Worm (Caenorhabditis elegans) whole organism, L4 larva: Measurements from ENCODE around the gene clec-62.

Experiments used
- F10B5.3 ChIP-seq: sonication (generic microtip); optimal IDR thresholded peaks from 2 replicates; lab custom pipeline; 2016; ENCODE audit warnings: mild to moderate bottlenecking, missing genetic modification characterization, missing compliant biosample characterization
- Y48G9A.11 ChIP-seq: fragments of 200-800 bp; sonication (Bioruptor generic); IDR thresholded peaks from 2 replicates; pipeline ENCODE4 v1.3.6; 2022; ENCODE audit warnings: missing genetic modification reagents, missing genetic modification characterization, missing compliant biosample characterization
- Y5F2A.4 ChIP-seq: fragments of 200-800 bp; sonication (Bioruptor generic); optimal IDR thresholded peaks from 2 replicates; lab custom pipeline; 2018; ENCODE audit warnings: mild to moderate bottlenecking, missing genetic modification characterization, missing compliant biosample characterization
- aha-1 ChIP-seq: fragments of 150-350 bp; peaks from one replicate; lab custom pipeline; 2014; ENCODE audit warnings: missing biosample characterization, missing genetic modification characterization
- ceh-44 ChIP-seq: fragments of 200-800 bp; sonication (Bioruptor generic); IDR thresholded peaks from 2 replicates; pipeline ENCODE4 v1.3.6; 2022; ENCODE audit warnings: missing genetic modification reagents, missing genetic modification characterization, missing compliant biosample characterization
- ceh-62 ChIP-seq: sonication (generic microtip); optimal IDR thresholded peaks from 2 replicates; lab custom pipeline; 2017; ENCODE audit warnings: missing biosample characterization, missing genetic modification characterization
- ceh-82 ChIP-seq: sonication (generic microtip); optimal IDR thresholded peaks from 2 replicates; lab custom pipeline; 2017; ENCODE audit warnings: missing biosample characterization, missing genetic modification characterization
- cey-2 ChIP-seq: sonication (generic microtip); optimal IDR thresholded peaks from 3 replicates; lab custom pipeline; 2017; ENCODE audit warnings: missing genetic modification characterization, mild to moderate bottlenecking, missing compliant biosample characterization, antibody characterized with exemption, borderline replicate concordance; ENCODE audit not compliant: insufficient read depth
- daf-12 ChIP-seq: fragments of 150-350 bp; optimal IDR thresholded peaks from 2 replicates; lab custom pipeline; 2014; ENCODE audit warnings: missing biosample characterization, missing genetic modification reagents, missing genetic modification characterization
- daf-16 ChIP-seq, 3 experiments: sonication (generic microtip); optimal IDR thresholded peaks; 2 replicates each; lab custom pipeline; 2016 to 2017; ENCODE audit warnings: missing genetic modification characterization in 3 of 3, missing genetic modification reagents in 3 of 3, mild to moderate bottlenecking in 2 of 3, missing compliant biosample characterization in 2 of 3, missing biosample characterization in 1 of 3, moderate library complexity in 1 of 3
- dmd-6 ChIP-seq: fragments of 200-800 bp; sonication (Bioruptor generic); IDR thresholded peaks from 2 replicates; pipeline ENCODE4 v1.3.6; 2022; ENCODE audit warnings: missing genetic modification reagents, missing genetic modification characterization, missing compliant biosample characterization
- egl-43 ChIP-seq: fragments of 200-800 bp; sonication (Bioruptor generic); IDR thresholded peaks from 2 replicates; pipeline ENCODE4 v1.3.6; 2022; ENCODE audit warnings: missing genetic modification reagents, missing genetic modification characterization, missing compliant biosample characterization
- hif-1 ChIP-seq, 2 experiments: sonication (generic microtip); optimal IDR thresholded peaks; 2 replicates each; lab custom pipeline; 2016 to 2017; ENCODE audit warnings: missing compliant biosample characterization in 2 of 2, missing genetic modification characterization in 2 of 2, missing genetic modification reagents in 2 of 2, missing genotype in 2 of 2, mild to moderate bottlenecking in 1 of 2
- hlh-11 ChIP-seq: fragments of 200-800 bp; sonication (Bioruptor generic); optimal IDR thresholded peaks from 2 replicates; lab custom pipeline; 2018; ENCODE audit warnings: mild to moderate bottlenecking, missing genetic modification characterization, missing compliant biosample characterization
- lin-39 ChIP-seq: fragments of 150-350 bp; optimal IDR thresholded peaks from 2 replicates; lab custom pipeline; 2014; ENCODE audit warnings: missing biosample characterization, missing genetic modification reagents, missing genetic modification characterization
- mep-1 ChIP-seq: fragments of 150-350 bp; sonication (generic microtip); optimal IDR thresholded peaks from 3 replicates; lab custom pipeline; 2014; ENCODE audit warnings: missing biosample characterization, missing genetic modification characterization
- mes-2 ChIP-seq: sonication (generic microtip); optimal IDR thresholded peaks from 2 replicates; lab custom pipeline; 2016; ENCODE audit warnings: missing genotype, mild to moderate bottlenecking, missing genetic modification characterization, missing compliant biosample characterization; ENCODE audit not compliant: poor library complexity, severe bottlenecking
- mxl-2 ChIP-seq: fragments of 200-800 bp; sonication (Bioruptor generic); conservative IDR thresholded peaks from 2 replicates; pipeline ENCODE4 v1.3.6; 2022; ENCODE audit warnings: missing genetic modification reagents, missing genetic modification characterization, missing compliant biosample characterization
- nhr-102 ChIP-seq: sonication (generic microtip); optimal IDR thresholded peaks from 2 replicates; lab custom pipeline; 2016; ENCODE audit warnings: mild to moderate bottlenecking, missing genetic modification characterization, moderate library complexity, missing compliant biosample characterization
- nhr-111 ChIP-seq: fragments of 200-800 bp; sonication (Bioruptor generic); optimal IDR thresholded peaks from 2 replicates; lab custom pipeline; 2018; ENCODE audit warnings: mild to moderate bottlenecking, missing genetic modification characterization, missing compliant biosample characterization
- nhr-25 ChIP-seq: sonication (generic microtip); optimal IDR thresholded peaks from 2 replicates; lab custom pipeline; 2017; ENCODE audit warnings: missing genetic modification characterization, mild to moderate bottlenecking, missing compliant biosample characterization, antibody characterized with exemption, moderate library complexity, borderline replicate concordance; ENCODE audit not compliant: insufficient read depth
- nhr-28 ChIP-seq: fragments of 150-350 bp; optimal IDR thresholded peaks from 2 replicates; lab custom pipeline; 2014; ENCODE audit warnings: missing biosample characterization, missing genetic modification characterization
- nhr-42 ChIP-seq: fragments of 200-800 bp; sonication (Bioruptor generic); IDR thresholded peaks from 2 replicates; pipeline ENCODE4 v1.3.6; 2022; ENCODE audit warnings: missing genetic modification characterization, missing compliant biosample characterization
- nhr-76 ChIP-seq: fragments of 150-350 bp; optimal IDR thresholded peaks from 2 replicates; lab custom pipeline; 2014; ENCODE audit warnings: missing biosample characterization, missing genetic modification characterization
- nhr-77 ChIP-seq: fragments of 150-350 bp; optimal IDR thresholded peaks from 2 replicates; lab custom pipeline; 2014; ENCODE audit warnings: missing biosample characterization, missing genetic modification characterization
- php-3 ChIP-seq: fragments of 200-800 bp; sonication (Bioruptor generic); IDR thresholded peaks from 2 replicates; pipeline ENCODE4 v1.3.6; 2022; ENCODE audit warnings: missing genetic modification reagents, missing genetic modification characterization, missing compliant biosample characterization
- pqm-1 ChIP-seq: sonication (generic microtip); optimal IDR thresholded peaks from 2 replicates; lab custom pipeline; 2017; ENCODE audit warnings: missing biosample characterization, missing genetic modification characterization
- sdz-12 ChIP-seq: fragments of 200-800 bp; sonication (Bioruptor generic); optimal IDR thresholded peaks from 2 replicates; lab custom pipeline; 2018; ENCODE audit warnings: mild to moderate bottlenecking, missing genetic modification characterization, missing compliant biosample characterization
- set-16 ChIP-seq: fragments of 200-800 bp; sonication (Bioruptor generic); IDR thresholded peaks from 2 replicates; pipeline ENCODE4 v1.3.6; 2022; ENCODE audit warnings: missing genetic modification reagents, missing genetic modification characterization, missing compliant biosample characterization
- unc-62 ChIP-seq, 3 experiments: fragments of 150-350 bp in 1 of 3; sonication (generic microtip); optimal IDR thresholded peaks in 2 of 3; peaks in 1 of 3; 1 replicate in 1 of 3; 2 replicates in 2 of 3; lab custom pipeline; 2014 to 2017; ENCODE audit warnings: missing biosample characterization in 3 of 3, missing genetic modification characterization in 3 of 3, missing genetic modification reagents in 3 of 3, missing genotype in 1 of 3
- vab-7 ChIP-seq: fragments of 200-800 bp; sonication (Bioruptor generic); IDR thresholded peaks from 2 replicates; pipeline ENCODE4 v1.3.6; 2022; ENCODE audit warnings: missing genetic modification reagents, missing genetic modification characterization, missing compliant biosample characterization
- zag-1 ChIP-seq: fragments of 150-350 bp; optimal IDR thresholded peaks from 2 replicates; lab custom pipeline; 2014; ENCODE audit warnings: missing biosample characterization, missing genetic modification characterization
- zip-11 ChIP-seq: fragments of 200-800 bp; sonication (Bioruptor generic); IDR thresholded peaks from 2 replicates; pipeline ENCODE4 v1.3.6; 2022; ENCODE audit warnings: missing genetic modification characterization, missing compliant biosample characterization

clec-62 gene

DNA sequence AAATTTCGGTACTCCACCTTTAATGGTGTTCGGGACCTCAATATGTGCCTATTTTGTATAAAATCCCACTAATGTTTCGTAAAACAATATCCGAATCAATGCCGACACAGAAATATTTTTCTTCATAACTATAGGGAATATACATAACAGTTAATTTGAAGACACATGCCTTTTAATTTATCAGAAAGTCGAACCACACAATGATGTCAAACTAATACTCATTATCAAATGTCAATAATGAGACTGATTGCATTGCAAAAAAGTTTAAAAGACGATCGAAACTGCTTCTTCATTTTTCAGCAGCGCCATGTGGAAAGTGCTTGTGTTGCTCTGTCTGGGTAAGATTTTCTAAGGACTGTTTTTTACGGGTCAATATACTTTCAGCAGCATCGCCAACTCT is 6.1 kb upstream of the clec-62 start, which contains the start of gene clec-65:
TSS of gene clec-65 (plus strand) at position 301 of the 400 bp plus-strand sequence.
- no peak for TF ChIP-seq daf-12 (tag; lab: Kevin White, UChicago)
- peak; percentile 39 for TF ChIP-seq nhr-28 (tag; lab: Kevin White, UChicago)
- peak; percentile 2 for TF ChIP-seq hlh-11 (tag; lab: Kevin White, UChicago)
- TF ChIP-seq Y48G9A.11 (GFP tag; lab: Robert Waterston, UW) = no peak
- TF ChIP-seq pqm-1 (tag; lab: Kevin White, UChicago) = peak; percentile 47
- TF ChIP-seq egl-43 (GFP tag; lab: Robert Waterston, UW) = no peak
- peak; percentile 12; the same call in 1 of the 2 replicates for TF ChIP-seq dmd-6 (GFP tag; lab: Robert Waterston, UW)

DNA sequence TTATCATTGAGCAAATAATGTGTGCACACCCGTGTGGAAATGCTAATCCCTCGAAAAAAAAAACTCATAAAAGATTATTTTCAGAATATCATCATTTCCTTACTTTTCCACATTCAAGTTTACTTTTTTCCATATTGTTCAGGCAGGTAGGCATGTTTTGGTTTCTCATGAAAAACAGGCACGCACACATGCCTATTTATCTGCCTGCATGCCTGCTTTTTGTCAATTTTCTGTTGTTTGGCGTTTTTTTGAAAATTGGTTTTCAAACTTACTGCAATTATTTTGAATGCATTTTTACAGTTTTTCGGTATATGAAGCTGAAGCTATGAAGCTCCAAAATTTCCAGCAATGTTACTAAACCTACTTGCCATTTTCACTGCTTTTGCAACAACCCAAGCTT is 3.0 kb upstream of the clec-62 start, which contains the start of gene clec-64:
TSS of gene clec-64 (plus strand) at position 301 of the 400 bp plus-strand sequence.
- TF ChIP-seq nhr-25 (tag; lab: Kevin White, UChicago) (no peak), sdz-12 (GFP tag; lab: Kevin White, UChicago) (no peak), ceh-82 (tag; lab: Kevin White, UChicago) (no peak), F10B5.3 (tag; lab: Kevin White, UChicago) (no peak), dmd-6 (GFP tag; lab: Robert Waterston, UW) (no peak), hlh-11 (tag; lab: Kevin White, UChicago) (no peak), nhr-111 (GFP tag; lab: Kevin White, UChicago) (no peak), ceh-44 (GFP tag; lab: Robert Waterston, UW) (no peak), unc-62 (GFP tag; optimal IDR thresholded peaks at IDR 0.05 in 1 of 2; lab: Kevin White, UChicago) (no peak), unc-62 (tag; optimal IDR thresholded peaks at IDR 0.05; lab: Kevin White, UChicago) (no peak), zip-11 (GFP tag; lab: Robert Waterston, UW) (no peak), mep-1 (no peak), mxl-2 (GFP tag; lab: Robert Waterston, UW) (no peak), vab-7 (GFP tag; lab: Robert Waterston, UW) (no peak), hif-1 (tag; optimal IDR thresholded peaks at IDR 0.05; lab: Kevin White, UChicago) (no peak)
- TF ChIP-seq, all 104 proteins: peak for 0

- TF ChIP-seq nhr-42 (GFP tag; lab: Robert Waterston, UW) (no peak), nhr-77 (tag; lab: Kevin White, UChicago) (peak; percentile 42), mes-2 (tag; lab: Kevin White, UChicago) (peak; percentile 2), aha-1 (tag; lab: Kevin White, UChicago) (peak; percentile 93)
These were observed 2.4 kb upstream of the clec-62 start for ce11 chrII:12897361-12897760.

DNA sequence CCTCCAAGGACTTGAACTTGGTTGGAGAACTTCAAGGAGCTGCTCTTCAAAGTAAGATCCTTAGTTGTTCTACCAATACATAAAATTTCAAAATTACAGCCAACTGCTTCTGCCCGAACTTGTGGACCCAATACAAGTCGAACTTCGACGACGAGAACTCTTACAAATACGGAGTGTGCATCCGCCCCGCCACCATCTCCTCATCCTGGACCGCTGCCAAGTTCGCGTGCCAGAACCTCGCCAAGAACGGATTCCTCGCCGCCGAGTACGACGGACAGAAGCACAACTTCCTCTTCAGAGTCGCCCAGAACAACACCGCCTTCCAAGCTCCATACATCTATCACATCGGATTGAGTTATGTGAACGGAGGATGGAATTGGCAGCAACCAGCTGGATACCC is 1.7 kb upstream of the clec-62 start:
- TF ChIP-seq nhr-111 (GFP tag; lab: Kevin White, UChicago) (no peak), set-16 (GFP tag; lab: Robert Waterston, UW) (peak; percentile 56), nhr-76 (no peak), ceh-62 (tag; lab: Kevin White, UChicago) (no peak)

DNA sequence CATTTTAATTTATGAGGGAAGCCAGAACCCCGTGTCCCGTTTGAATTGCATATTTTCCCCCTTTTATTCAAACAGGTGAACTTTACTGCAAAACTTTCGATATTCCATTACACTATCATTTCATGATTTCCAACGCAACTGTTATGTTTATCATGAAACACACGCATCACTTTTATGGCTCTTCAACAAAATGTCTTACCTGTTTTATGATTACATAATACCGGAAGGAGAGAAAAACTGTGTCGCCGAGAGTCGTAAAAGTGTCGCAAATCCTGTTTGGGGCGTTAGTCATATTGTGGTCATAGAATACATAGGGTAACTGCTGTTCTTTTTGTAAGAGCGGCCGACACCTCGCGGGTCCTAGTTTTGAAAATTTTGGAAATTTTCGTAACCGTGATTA is 2.5 kb downstream of the clec-62 start:
- TF ChIP-seq nhr-102 (tag; lab: Kevin White, UChicago) = peak; percentile 56
- no peak for TF ChIP-seq zag-1
- peak; percentile 27 for TF ChIP-seq hlh-11 (tag; lab: Kevin White, UChicago)
- TF ChIP-seq pqm-1 (tag; lab: Kevin White, UChicago) = peak; percentile 74
- TF ChIP-seq Y5F2A.4 (GFP tag; lab: Kevin White, UChicago) = no peak
- TF ChIP-seq nhr-28 (tag; lab: Kevin White, UChicago) = peak; percentile 74
- TF ChIP-seq dmd-6 (GFP tag; lab: Robert Waterston, UW) = peak; percentile 26; the same call in 1 of the 2 replicates
- TF ChIP-seq daf-16 (GFP tag; optimal IDR thresholded peaks at IDR 0.05; lab: Kevin White, UChicago) = no peak
- peak; percentile 88 for TF ChIP-seq daf-16 (tag; optimal IDR thresholded peaks at IDR 0.05; lab: Kevin White, UChicago)
- TF ChIP-seq cey-2 = no peak
- TF ChIP-seq php-3 (GFP tag; lab: Robert Waterston, UW) = peak; percentile 88
- TF ChIP-seq lin-39 (tag; lab: Kevin White, UChicago) = no peak
- TF ChIP-seq, all 104 proteins: peak for 7
